Fruit fly (Drosophila melanogaster) whole organism, embryonic: ENCODE results near the gene CG18808.
A peak's percentile ranks its signal among the peaks of the same experiment; 100 is the strongest.

Experiments used
- Asciz ChIP-seq: fragments of 200-800 bp; sonication (Bioruptor generic); optimal IDR thresholded peaks from 2 replicates; lab custom pipeline; 2017; ENCODE audit warnings: missing biosample characterization, mild to moderate bottlenecking, missing genetic modification characterization, missing genetic modification reagents
- CG11093 ChIP-seq: fragments of 200-800 bp; sonication (Bioruptor generic); IDR thresholded peaks from 3 replicates; pipeline ENCODE4 v1.3.6; 2022; ENCODE audit warnings: missing biosample characterization, missing genetic modification characterization
- CG11247 ChIP-seq: fragments of 200-800 bp; sonication (Bioruptor generic); IDR thresholded peaks from 2 replicates; pipeline ENCODE4 v1.3.6; 2022; ENCODE audit warnings: missing biosample characterization, missing genetic modification characterization
- CG11504 ChIP-seq: fragments of 200-800 bp; sonication (Bioruptor generic); optimal IDR thresholded peaks from 3 replicates; lab custom pipeline; 2019; ENCODE audit warnings: missing biosample characterization, mild to moderate bottlenecking, missing genetic modification characterization, moderate library complexity
- CG12219 ChIP-seq: fragments of 200-800 bp; sonication (Bioruptor generic); optimal IDR thresholded peaks from 3 replicates; lab custom pipeline; 2018; ENCODE audit warnings: missing biosample characterization, mild to moderate bottlenecking, missing genetic modification characterization
- CG15479 ChIP-seq: fragments of 200-800 bp; sonication (Bioruptor generic); optimal IDR thresholded peaks from 3 replicates; lab custom pipeline; 2019; ENCODE audit warnings: missing biosample characterization, mild to moderate bottlenecking, missing genetic modification characterization, moderate library complexity
- CG30403 ChIP-seq: fragments of 200-800 bp; sonication (Bioruptor generic); optimal IDR thresholded peaks from 3 replicates; lab custom pipeline; 2016; ENCODE audit warnings: missing biosample characterization, missing genetic modification characterization
- CG4360 ChIP-seq: fragments of 200-800 bp; sonication (Bioruptor generic); IDR thresholded peaks from 2 replicates; pipeline ENCODE4 v1.3.6; 2022; ENCODE audit warnings: missing biosample characterization, missing genetic modification characterization
- CG4854 ChIP-seq: fragments of 200-800 bp; sonication (Bioruptor generic); optimal IDR thresholded peaks from 2 replicates; lab custom pipeline; 2016; ENCODE audit warnings: missing biosample characterization, missing genetic modification characterization, inconsistent platforms
- CG6654 ChIP-seq: fragments of 200-800 bp; sonication (Bioruptor generic); optimal IDR thresholded peaks from 2 replicates; lab custom pipeline; 2017; ENCODE audit warnings: missing biosample characterization, mild to moderate bottlenecking, missing genetic modification characterization
- CG6765 ChIP-seq: fragments of 200-800 bp; sonication (Bioruptor generic); optimal IDR thresholded peaks from 3 replicates; lab custom pipeline; 2017; ENCODE audit warnings: missing biosample characterization, mild to moderate bottlenecking, missing genetic modification characterization
- CG7372 ChIP-seq: fragments of 200-800 bp; sonication (Bioruptor generic); IDR thresholded peaks from 2 replicates; pipeline ENCODE4 v1.3.6; 2022; ENCODE audit warnings: missing biosample characterization, missing genetic modification characterization
- CG8290 ChIP-seq, 3 experiments: fragments of 200-800 bp; sonication (Bioruptor generic); optimal IDR thresholded peaks; 2 replicates each; lab custom pipeline; 2016 to 2019; ENCODE audit warnings: missing biosample characterization in 3 of 3, missing genetic modification characterization in 3 of 3, mild to moderate bottlenecking in 2 of 3, moderate library complexity in 1 of 3
- CG8765 ChIP-seq: fragments of 200-800 bp; sonication (Bioruptor generic); IDR thresholded peaks from 2 replicates; pipeline ENCODE4 v1.3.6; 2022; ENCODE audit warnings: missing biosample characterization, missing genetic modification characterization
- Dbx ChIP-seq: fragments of 200-800 bp; sonication (Bioruptor generic); IDR thresholded peaks from 3 replicates; pipeline ENCODE4 v1.3.6; 2022; ENCODE audit warnings: missing biosample characterization, missing genetic modification characterization
- Deaf1 ChIP-seq: fragments of 200-800 bp; optimal IDR thresholded peaks from 3 replicates; lab custom pipeline; 2019; ENCODE audit warnings: missing biosample characterization, mild to moderate bottlenecking, missing genetic modification characterization, moderate library complexity
- Dip2 ChIP-seq: fragments of 200-800 bp; sonication (Bioruptor generic); IDR thresholded peaks from 2 replicates; pipeline ENCODE4 v1.3.6; 2022; ENCODE audit warnings: missing biosample characterization, missing genetic modification characterization
- Ets97D ChIP-seq: fragments of 200-800 bp; sonication (Bioruptor generic); optimal IDR thresholded peaks from 3 replicates; lab custom pipeline; 2016; ENCODE audit warnings: missing biosample characterization, missing genetic modification characterization
- HHEX ChIP-seq: fragments of 200-800 bp; sonication (Bioruptor generic); optimal IDR thresholded peaks from 3 replicates; lab custom pipeline; 2017; ENCODE audit warnings: missing biosample characterization, mild to moderate bottlenecking, missing genetic modification characterization, missing genetic modification reagents
- HLH4C ChIP-seq: fragments of 200-800 bp; sonication (Bioruptor generic); IDR thresholded peaks from 3 replicates; pipeline ENCODE4 v1.3.6; 2022; ENCODE audit warnings: missing biosample characterization, missing genetic modification characterization; ENCODE audit not compliant: partially characterized antibody
- Hr78 ChIP-seq, 2 experiments: fragments of 200-800 bp in 1 of 2; fragments of >200 bp in 1 of 2; sonication (Bioruptor generic) in 1 of 2; optimal IDR thresholded peaks; 2 replicates each; lab custom pipeline; 2017 to 2019; ENCODE audit warnings: missing biosample characterization in 2 of 2, missing genetic modification characterization in 2 of 2, mild to moderate bottlenecking in 1 of 2, moderate library complexity in 1 of 2
- Jarid2 ChIP-seq: fragments of 200-800 bp; sonication (Bioruptor generic); optimal IDR thresholded peaks from 3 replicates; lab custom pipeline; 2017; ENCODE audit warnings: mild to moderate bottlenecking, missing biosample characterization, missing genetic modification reagents, missing genetic modification characterization
- Lpt ChIP-seq: fragments of >200 bp; optimal IDR thresholded peaks from 2 replicates; lab custom pipeline; 2018; ENCODE audit warnings: missing biosample characterization, missing genetic modification characterization
- Max ChIP-seq: fragments of 200-800 bp; sonication (Bioruptor generic); optimal IDR thresholded peaks from 2 replicates; lab custom pipeline; 2016; ENCODE audit warnings: missing biosample characterization, mild to moderate bottlenecking, missing genetic modification characterization
- Pdp1 ChIP-seq, 2 experiments: fragments of 200-800 bp; sonication (Bioruptor generic); optimal IDR thresholded peaks; 3 replicates each; lab custom pipeline; 2016; ENCODE audit warnings: missing biosample characterization in 2 of 2, missing genetic modification characterization in 2 of 2, mild to moderate bottlenecking in 1 of 2, moderate library complexity in 1 of 2
- Rx ChIP-seq: fragments of 200-800 bp; sonication (Bioruptor generic); IDR thresholded peaks from 2 replicates; pipeline ENCODE4 v1.3.6; 2022; ENCODE audit warnings: missing biosample characterization, missing genetic modification characterization
- Taf1 ChIP-seq: fragments of 200-800 bp; sonication (Bioruptor generic); IDR thresholded peaks from 2 replicates; pipeline ENCODE4 v1.3.6; 2022; ENCODE audit warnings: missing biosample characterization, missing genetic modification characterization
- Vsx1 ChIP-seq: fragments of 200-800 bp; sonication (Bioruptor generic); optimal IDR thresholded peaks from 2 replicates; lab custom pipeline; 2017; ENCODE audit warnings: missing biosample characterization, mild to moderate bottlenecking, missing genetic modification characterization, missing genetic modification reagents
- ab ChIP-seq: fragments of 200-800 bp; sonication (Bioruptor generic); optimal IDR thresholded peaks from 2 replicates; lab custom pipeline; 2016; ENCODE audit warnings: missing biosample characterization, missing genetic modification characterization
- amos ChIP-seq: fragments of 200-800 bp; sonication (Bioruptor generic); IDR thresholded peaks from 2 replicates; pipeline ENCODE4 v1.3.6; 2022; ENCODE audit warnings: missing biosample characterization, missing genetic modification characterization; ENCODE audit not compliant: partially characterized antibody
- bbx ChIP-seq: fragments of 200-800 bp; sonication (Bioruptor generic); IDR thresholded peaks from 2 replicates; pipeline ENCODE4 v1.3.6; 2022; ENCODE audit warnings: missing biosample characterization, missing genetic modification characterization; ENCODE audit not compliant: partially characterized antibody
- cad ChIP-seq: fragments of >200 bp; optimal IDR thresholded peaks from 2 replicates; lab custom pipeline; 2017; ENCODE audit warnings: missing biosample characterization, missing genetic modification characterization
- chif ChIP-seq, 2 experiments: fragments of 200-800 bp; sonication (Bioruptor generic); optimal IDR thresholded peaks; 3 replicates each; lab custom pipeline; 2016; ENCODE audit warnings: missing biosample characterization in 2 of 2, missing genetic modification characterization in 2 of 2
- dm ChIP-seq: fragments of 200-800 bp; sonication (Bioruptor generic); optimal IDR thresholded peaks from 3 replicates; lab custom pipeline; 2016; ENCODE audit warnings: missing biosample characterization, missing genetic modification characterization
- fd3F ChIP-seq: fragments of 200-800 bp; sonication (Bioruptor generic); optimal IDR thresholded peaks from 2 replicates; lab custom pipeline; 2018; ENCODE audit warnings: missing biosample characterization, mild to moderate bottlenecking, missing genetic modification characterization, moderate library complexity
- gfzf ChIP-seq: fragments of 200-800 bp; sonication (Bioruptor generic); optimal IDR thresholded peaks from 2 replicates; lab custom pipeline; 2016; ENCODE audit warnings: missing biosample characterization, mild to moderate bottlenecking, missing genetic modification characterization, moderate library complexity
- jing ChIP-seq: fragments of 200-800 bp; sonication (Bioruptor generic); optimal IDR thresholded peaks from 2 replicates; lab custom pipeline; 2018; ENCODE audit warnings: missing biosample characterization, mild to moderate bottlenecking, missing genetic modification characterization
- oc ChIP-seq: fragments of 200-800 bp; sonication (Bioruptor generic); optimal IDR thresholded peaks from 2 replicates; lab custom pipeline; 2018; ENCODE audit warnings: missing biosample characterization, mild to moderate bottlenecking, missing genetic modification characterization, moderate library complexity
- otp ChIP-seq: fragments of 200-800 bp; sonication (Bioruptor generic); IDR thresholded peaks from 3 replicates; pipeline ENCODE4, ENCODE4 v1.3.6; 2022; ENCODE audit warnings: missing biosample characterization, missing genetic modification characterization
- pfk ChIP-seq: fragments of 200-800 bp; sonication (Bioruptor generic); optimal IDR thresholded peaks from 2 replicates; lab custom pipeline; 2018; ENCODE audit warnings: missing biosample characterization, mild to moderate bottlenecking, missing genetic modification characterization, moderate library complexity
- pita ChIP-seq: fragments of 200-800 bp; sonication (Bioruptor generic); optimal IDR thresholded peaks from 2 replicates; lab custom pipeline; 2017; ENCODE audit warnings: missing biosample characterization, mild to moderate bottlenecking, missing genetic modification characterization
- pzg ChIP-seq: fragments of 200-800 bp; sonication (Bioruptor generic); optimal IDR thresholded peaks from 3 replicates; lab custom pipeline; 2018; ENCODE audit warnings: missing biosample characterization, mild to moderate bottlenecking, missing genetic modification characterization, moderate library complexity
- sna ChIP-seq: fragments of 200-800 bp; sonication (Bioruptor generic); IDR thresholded peaks from 2 replicates; pipeline ENCODE4 v1.3.6; 2022; ENCODE audit warnings: missing biosample characterization, missing genetic modification characterization; ENCODE audit not compliant: partially characterized antibody
- sqz ChIP-seq: fragments of 200-800 bp; sonication (Bioruptor generic); optimal IDR thresholded peaks from 3 replicates; lab custom pipeline; 2018; ENCODE audit warnings: missing biosample characterization, mild to moderate bottlenecking, missing genetic modification characterization
- tgo ChIP-seq: fragments of 200-800 bp; sonication (Bioruptor generic); IDR thresholded peaks from 3 replicates; pipeline ENCODE4 v1.3.6; 2022; ENCODE audit warnings: missing biosample characterization, missing genetic modification characterization
- tup ChIP-seq: fragments of 200-800 bp; sonication (Bioruptor generic); optimal IDR thresholded peaks from 2 replicates; lab custom pipeline; 2016; ENCODE audit warnings: missing biosample characterization, mild to moderate bottlenecking, missing genetic modification characterization, moderate library complexity
- wdn ChIP-seq: fragments of 200-800 bp; sonication (Bioruptor generic); IDR thresholded peaks from 2 replicates; pipeline ENCODE4 v1.3.6; 2022; ENCODE audit warnings: missing biosample characterization, missing genetic modification characterization

CG18808 gene

DNA sequence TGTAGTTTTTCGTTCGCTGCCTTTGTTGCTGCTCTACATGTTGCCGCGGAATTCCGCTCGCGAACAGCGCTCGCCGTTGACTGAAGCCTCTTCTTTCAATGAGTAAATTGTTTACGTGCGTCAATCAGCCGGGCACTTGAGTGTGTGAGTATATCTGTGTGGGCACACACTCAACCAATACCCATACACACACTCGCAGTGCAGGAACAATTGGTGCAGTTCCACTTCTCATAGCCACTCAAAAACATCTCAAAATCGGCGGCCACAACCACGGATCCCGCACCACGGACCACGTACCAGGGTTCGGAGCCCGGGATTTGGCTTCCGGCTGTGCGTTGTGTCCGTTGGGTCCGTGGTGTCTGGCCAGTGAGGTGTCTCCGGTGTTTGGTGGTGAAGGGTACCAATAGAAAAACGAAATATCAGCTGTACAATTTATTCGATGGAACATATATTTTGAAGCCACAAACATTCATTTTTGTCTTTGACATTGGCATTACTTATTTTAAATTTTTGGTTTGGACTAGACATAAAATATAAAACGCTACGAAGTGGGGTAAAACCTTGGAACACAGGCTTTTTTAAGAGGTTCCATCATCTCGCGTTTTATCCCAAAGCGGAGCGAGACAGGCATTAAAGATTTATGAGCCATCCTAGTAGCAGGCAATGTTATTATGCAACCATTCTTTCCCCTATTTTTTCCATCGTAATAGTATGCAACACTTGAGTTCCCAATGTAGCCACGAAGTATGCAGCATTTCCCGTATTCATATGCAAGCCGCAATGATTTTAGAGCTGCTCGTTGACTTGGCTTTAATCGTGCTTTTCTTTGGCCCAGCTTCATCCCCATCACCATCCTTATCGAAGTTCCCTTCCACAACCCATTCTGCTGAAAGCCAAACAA lies 33.1 kb upstream of the CG18808 start, which contains the start of gene CG13707 (continued):
- TF ChIP-seq CG6765 (GFP tag; lab: Kevin White, UChicago), result no peak
- TF ChIP-seq CG6654 (GFP tag; lab: Kevin White, UChicago), result no peak
- TF ChIP-seq otp, result 0 out of 3 replicates have a peak, but pooled peaks have one; percentile 16
- no peak for TF ChIP-seq ab (GFP tag; lab: Kevin White, UChicago)
- no peak for TF ChIP-seq Taf1 (GFP tag; lab: Robert Waterston, UW)
- TF ChIP-seq Ets97D (GFP tag; lab: Kevin White, UChicago), result peak; percentile 3
- TF ChIP-seq HHEX, result no peak
- TF ChIP-seq CG8290 (GFP tag; optimal IDR thresholded peaks at IDR 0.05; lab: Kevin White, UChicago), result no peak
- TF ChIP-seq CG8290 (tag; optimal IDR thresholded peaks at IDR 0.05; lab: Kevin White, UChicago), result peak in 1 of 2 experiments; percentile 30
- TF ChIP-seq CG30403 (GFP tag; lab: Kevin White, UChicago), result no peak
- TF ChIP-seq chif (GFP tag; optimal IDR thresholded peaks at IDR 0.05; lab: Kevin White, UChicago), result no peak
- TF ChIP-seq bbx (GFP tag; lab: Robert Waterston, UW), result no peak
- no peak for TF ChIP-seq sqz (GFP tag; lab: Kevin White, UChicago)
- no peak for TF ChIP-seq oc (tag; lab: Kevin White, UChicago)
- TF ChIP-seq CG12219 (GFP tag; lab: Kevin White, UChicago), result no peak
- TF ChIP-seq CG11093 (GFP tag; lab: Robert Waterston, UW), result no peak
- TF ChIP-seq fd3F, result no peak
- TF ChIP-seq Pdp1 (GFP tag; optimal IDR thresholded peaks at IDR 0.05; lab: Kevin White, UChicago), result peak in 1 of 2 experiments; percentile 56
- TF ChIP-seq Hr78 (GFP tag; optimal IDR thresholded peaks at IDR 0.05; lab: Kevin White, UChicago), result no peak
- no peak for TF ChIP-seq Dip2 (GFP tag; lab: Robert Waterston, UW)
- TF ChIP-seq dm (GFP tag; lab: Kevin White, UChicago), result no peak
- no peak for TF ChIP-seq tgo
- TF ChIP-seq amos (GFP tag; lab: Robert Waterston, UW), result no peak
- peak; percentile 50 for TF ChIP-seq CG11504
- no peak for TF ChIP-seq CG4854 (GFP tag; lab: Kevin White, UChicago)
- TF ChIP-seq sna (GFP tag; lab: Robert Waterston, UW), result no peak
- TF ChIP-seq Asciz (GFP tag; lab: Kevin White, UChicago), result no peak
- no peak for TF ChIP-seq CG15479
- no peak for TF ChIP-seq Max (GFP tag; lab: Kevin White, UChicago)
- no peak for TF ChIP-seq CG11247 (GFP tag; lab: Robert Waterston, UW)
- TF ChIP-seq pfk (GFP tag; lab: Kevin White, UChicago), result no peak
- TF ChIP-seq Dbx (GFP tag; lab: Robert Waterston, UW), result no peak
- no peak for TF ChIP-seq HLH4C
- peak; percentile 46; the same call in 1 of the 2 replicates for TF ChIP-seq Rx
- no peak for TF ChIP-seq Deaf1
- TF ChIP-seq cad (GFP tag; lab: Kevin White, UChicago), result no peak
- TF ChIP-seq wdn (GFP tag; lab: Robert Waterston, UW), result no peak
- TF ChIP-seq jing, result no peak
- no peak for TF ChIP-seq CG8765 (GFP tag; lab: Robert Waterston, UW)
- TF ChIP-seq Vsx1 (GFP tag; lab: Kevin White, UChicago), result no peak
- peak; percentile 23 for TF ChIP-seq pzg (GFP tag; lab: Kevin White, UChicago)
- no peak for TF ChIP-seq CG4360
- TF ChIP-seq gfzf, result peak; percentile 35
- TF ChIP-seq CG7372 (GFP tag; lab: Robert Waterston, UW), result no peak
- peak; percentile 56 for TF ChIP-seq Jarid2 (GFP tag; lab: Kevin White, UChicago)
- TF ChIP-seq pita (GFP tag; lab: Kevin White, UChicago), result peak; percentile 58
- no peak for TF ChIP-seq Lpt (GFP tag; lab: Kevin White, UChicago)
- TF ChIP-seq tup (GFP tag; lab: Kevin White, UChicago), result no peak
